Worm (Caenorhabditis elegans) whole organism, L4 larva: ENCODE results near the gene rpt-4.

Source experiments
- ceh-82 ChIP-seq: sonication (generic microtip); optimal IDR thresholded peaks from 2 replicates; lab custom pipeline; 2017; ENCODE audit warnings: missing biosample characterization, missing genetic modification characterization
- ces-1 ChIP-seq: fragments of 150-350 bp; sonication (generic microtip); optimal IDR thresholded peaks from 4 replicates; lab custom pipeline; 2014; ENCODE audit warnings: missing biosample characterization, missing genetic modification reagents, missing genetic modification characterization
- cey-2 ChIP-seq: sonication (generic microtip); optimal IDR thresholded peaks from 3 replicates; lab custom pipeline; 2017; ENCODE audit warnings: missing genetic modification characterization, mild to moderate bottlenecking, missing compliant biosample characterization, antibody characterized with exemption, borderline replicate concordance; ENCODE audit not compliant: insufficient read depth
- duxl-1 ChIP-seq: sonication (generic microtip); optimal IDR thresholded peaks from 2 replicates; lab custom pipeline; 2016; ENCODE audit warnings: mild to moderate bottlenecking, missing genetic modification characterization, moderate library complexity, missing compliant biosample characterization; ENCODE audit not compliant: poor library complexity
- egl-27 ChIP-seq: sonication (generic microtip); optimal IDR thresholded peaks from 3 replicates; lab custom pipeline; 2017; ENCODE audit warnings: missing biosample characterization, missing genetic modification reagents, missing genetic modification characterization
- unc-62 ChIP-seq, 3 experiments: fragments of 150-350 bp in 1 of 3; sonication (generic microtip); optimal IDR thresholded peaks in 2 of 3; peaks in 1 of 3; 1 replicate in 1 of 3; 2 replicates in 2 of 3; lab custom pipeline; 2014 to 2017; ENCODE audit warnings: missing biosample characterization in 3 of 3, missing genetic modification characterization in 3 of 3, missing genetic modification reagents in 3 of 3, missing genotype in 1 of 3
- zip-2 ChIP-seq: fragments of 150-350 bp; optimal IDR thresholded peaks from 2 replicates; lab custom pipeline; 2014; ENCODE audit warnings: missing biosample characterization, missing genetic modification characterization

ce11 chrII:73329-73728, 27.3 kb upstream of the rpt-4 start:
- TF ChIP-seq egl-27 (tag; lab: Kevin White, UChicago) (no peak), ceh-82 (tag; lab: Kevin White, UChicago) (no peak), cey-2 (no peak), ces-1 (peak; percentile 75), unc-62 (GFP tag; optimal IDR thresholded peaks at IDR 0.05 in 1 of 2; lab: Kevin White, UChicago) (no peak), unc-62 (tag; optimal IDR thresholded peaks at IDR 0.05; lab: Kevin White, UChicago) (no peak), zip-2 (no peak), duxl-1 (tag; lab: Kevin White, UChicago) (no peak)
